Fruit fly (Drosophila melanogaster) whole organism, prepupa: ENCODE measurements around the gene CG14322.
A peak's percentile ranks its signal among the peaks of the same experiment; 100 is the strongest.

ENCODE experiments used
- Blimp-1 ChIP-seq: fragments of 200-800 bp; sonication (Bioruptor generic); optimal IDR thresholded peaks from 3 replicates; lab custom pipeline; 2017; ENCODE audit warnings: missing biosample characterization, missing genetic modification characterization, mild to moderate bottlenecking, moderate library complexity, missing genetic modification reagents
- CG11294 ChIP-seq: fragments of 200-800 bp; sonication (Bioruptor generic); IDR thresholded peaks from 2 replicates; pipeline ENCODE4 v1.3.6; 2022; ENCODE audit warnings: missing biosample characterization, missing genetic modification characterization
- CG15336 ChIP-seq: fragments of 200-800 bp; sonication (Bioruptor generic); IDR thresholded peaks from 2 replicates; pipeline ENCODE4 v1.3.6; 2022; ENCODE audit warnings: missing biosample characterization, missing genetic modification characterization
- CG1621 ChIP-seq: fragments of 200-800 bp; sonication (Bioruptor generic); optimal IDR thresholded peaks from 3 replicates; lab custom pipeline; 2018; ENCODE audit warnings: missing biosample characterization, mild to moderate bottlenecking, missing genetic modification characterization
- CG16779 ChIP-seq: fragments of 200-800 bp; sonication (Bioruptor generic); optimal IDR thresholded peaks from 3 replicates; lab custom pipeline; 2017; ENCODE audit warnings: missing biosample characterization, mild to moderate bottlenecking, missing genetic modification characterization
- CG31627 ChIP-seq: fragments of 200-800 bp; sonication (Bioruptor generic); optimal IDR thresholded peaks from 3 replicates; lab custom pipeline; 2016; ENCODE audit warnings: missing biosample characterization, missing genetic modification characterization
- CG32006 ChIP-seq: fragments of 200-800 bp; sonication (Bioruptor generic); optimal IDR thresholded peaks from 3 replicates; lab custom pipeline; 2017; ENCODE audit warnings: missing biosample characterization, mild to moderate bottlenecking, missing genetic modification characterization
- CG34406 ChIP-seq: fragments of 200-800 bp; sonication (Bioruptor generic); optimal IDR thresholded peaks from 3 replicates; lab custom pipeline; 2016; ENCODE audit warnings: missing biosample characterization, missing genetic modification characterization
- CG3919 ChIP-seq: fragments of 200-800 bp; sonication (Bioruptor generic); optimal IDR thresholded peaks from 3 replicates; lab custom pipeline; 2016; ENCODE audit warnings: missing biosample characterization, missing genetic modification characterization
- CG4318 ChIP-seq: fragments of 200-800 bp; sonication (Bioruptor generic); optimal IDR thresholded peaks from 3 replicates; lab custom pipeline; 2017; ENCODE audit warnings: missing biosample characterization, mild to moderate bottlenecking, missing genetic modification characterization
- CG6792 ChIP-seq: fragments of 200-800 bp; sonication (Bioruptor generic); optimal IDR thresholded peaks from 3 replicates; lab custom pipeline; 2016; ENCODE audit warnings: missing biosample characterization, missing genetic modification characterization
- CG6808 ChIP-seq: fragments of 200-800 bp; sonication (Bioruptor generic); optimal IDR thresholded peaks from 3 replicates; lab custom pipeline; 2017; ENCODE audit warnings: missing biosample characterization, missing genetic modification characterization, mild to moderate bottlenecking, moderate library complexity, missing genetic modification reagents
- CG6854 ChIP-seq: fragments of 200-800 bp; sonication (Bioruptor generic); optimal IDR thresholded peaks from 2 replicates; lab custom pipeline; 2017; ENCODE audit warnings: missing biosample characterization, mild to moderate bottlenecking, missing genetic modification characterization
- CG8119 ChIP-seq: fragments of 200-800 bp; sonication (Bioruptor generic); IDR thresholded peaks from 3 replicates; pipeline ENCODE4 v1.3.6; 2022; ENCODE audit warnings: missing biosample characterization, missing genetic modification characterization
- CG8319 ChIP-seq: fragments of 200-800 bp; sonication (Bioruptor generic); optimal IDR thresholded peaks from 3 replicates; lab custom pipeline; 2016; ENCODE audit warnings: missing biosample characterization, missing genetic modification characterization
- Eip75B ChIP-seq: fragments of 200-800 bp; sonication (Bioruptor generic); optimal IDR thresholded peaks from 3 replicates; lab custom pipeline; 2016; ENCODE audit warnings: missing biosample characterization, missing genetic modification characterization
- Eip78C ChIP-seq: fragments of 200-800 bp; sonication (Bioruptor generic); peaks from one replicate; lab custom pipeline; 2016; ENCODE audit warnings: missing biosample characterization, missing genetic modification characterization
- Ets96B ChIP-seq: fragments of 200-800 bp; optimal IDR thresholded peaks from 2 replicates; lab custom pipeline; 2019; ENCODE audit warnings: missing biosample characterization, mild to moderate bottlenecking, missing genetic modification characterization, moderate library complexity
- Gug ChIP-seq: fragments of 200-800 bp; sonication (Bioruptor generic); IDR thresholded peaks from 2 replicates; pipeline ENCODE4 v1.3.6; 2022; ENCODE audit warnings: missing biosample characterization, missing genetic modification characterization
- Hr38 ChIP-seq: sonication (Bioruptor generic); optimal IDR thresholded peaks from 2 replicates; lab custom pipeline; 2016; ENCODE audit warnings: missing biosample characterization, missing genetic modification characterization
- Hr4 ChIP-seq: fragments of 200-800 bp; sonication (Bioruptor generic); optimal IDR thresholded peaks from 3 replicates; lab custom pipeline; 2016; ENCODE audit warnings: missing biosample characterization, missing genetic modification characterization
- OdsH ChIP-seq: fragments of 200-800 bp; sonication (Bioruptor generic); optimal IDR thresholded peaks from 3 replicates; lab custom pipeline; 2016; ENCODE audit warnings: missing biosample characterization, missing genetic modification characterization
- Smox ChIP-seq: fragments of 200-800 bp; sonication (Bioruptor generic); optimal IDR thresholded peaks from 3 replicates; lab custom pipeline; 2016; ENCODE audit warnings: missing biosample characterization, missing genetic modification characterization
- Sox102F ChIP-seq: fragments of 200-800 bp; sonication (Bioruptor generic); optimal IDR thresholded peaks from 2 replicates; lab custom pipeline; 2016; ENCODE audit warnings: missing biosample characterization, mild to moderate bottlenecking, missing genetic modification characterization
- Sox15 ChIP-seq: fragments of 200-800 bp; sonication (Bioruptor generic); optimal IDR thresholded peaks from 3 replicates; lab custom pipeline; 2016; ENCODE audit warnings: missing biosample characterization, missing genetic modification characterization
- achi ChIP-seq: fragments of 200-800 bp; sonication (Bioruptor generic); optimal IDR thresholded peaks from 3 replicates; lab custom pipeline; 2016; ENCODE audit warnings: missing biosample characterization, missing genetic modification characterization
- acj6 ChIP-seq: fragments of 200-800 bp; sonication (Bioruptor generic); optimal IDR thresholded peaks from 3 replicates; lab custom pipeline; 2016; ENCODE audit warnings: missing biosample characterization, missing genetic modification characterization
- dac ChIP-seq: fragments of 200-800 bp; sonication (Bioruptor generic); optimal IDR thresholded peaks from 2 replicates; lab custom pipeline; 2017; ENCODE audit warnings: missing biosample characterization, mild to moderate bottlenecking, missing genetic modification characterization
- dsx ChIP-seq: fragments of 200-800 bp; optimal IDR thresholded peaks from 3 replicates; lab custom pipeline; 2019; ENCODE audit warnings: missing biosample characterization, mild to moderate bottlenecking, missing genetic modification characterization, moderate library complexity; ENCODE audit not compliant: poor library complexity, severe bottlenecking
- eg ChIP-seq: fragments of 200-800 bp; sonication (Bioruptor generic); IDR thresholded peaks from 3 replicates; pipeline ENCODE4 v1.3.6; 2022; ENCODE audit warnings: missing biosample characterization, missing genetic modification characterization
- esn ChIP-seq: fragments of 200-800 bp; sonication (Bioruptor generic); optimal IDR thresholded peaks from 2 replicates; lab custom pipeline; 2016; ENCODE audit warnings: missing biosample characterization, mild to moderate bottlenecking, missing genetic modification characterization, moderate library complexity
- fd59A ChIP-seq: fragments of 200-800 bp; sonication (Bioruptor generic); optimal IDR thresholded peaks from 2 replicates; lab custom pipeline; 2017; ENCODE audit warnings: missing biosample characterization, mild to moderate bottlenecking, missing genetic modification characterization, missing genetic modification reagents
- fkh ChIP-seq: fragments of 200-800 bp; sonication (Bioruptor generic); optimal IDR thresholded peaks from 3 replicates; lab custom pipeline; 2017; ENCODE audit warnings: missing biosample characterization, mild to moderate bottlenecking, missing genetic modification characterization, moderate library complexity
- lz ChIP-seq: fragments of 200-800 bp; sonication (Bioruptor generic); optimal IDR thresholded peaks from 3 replicates; lab custom pipeline; 2016; ENCODE audit warnings: missing biosample characterization, missing genetic modification characterization
- net ChIP-seq: fragments of 200-800 bp; sonication (Bioruptor generic); optimal IDR thresholded peaks from 3 replicates; lab custom pipeline; 2016; ENCODE audit warnings: missing biosample characterization, missing genetic modification characterization
- salr ChIP-seq, 2 experiments: fragments of 200-800 bp; sonication (Bioruptor generic); optimal IDR thresholded peaks; 3 replicates each; lab custom pipeline; 2016 to 2018; ENCODE audit warnings: missing biosample characterization in 2 of 2, missing genetic modification characterization in 2 of 2, mild to moderate bottlenecking in 1 of 2
- ss ChIP-seq, 2 experiments: fragments of 200-800 bp; sonication (Bioruptor generic); optimal IDR thresholded peaks; 2 replicates in 1 of 2; 3 replicates in 1 of 2; lab custom pipeline; 2017 to 2018; ENCODE audit warnings: mild to moderate bottlenecking in 2 of 2, missing biosample characterization in 2 of 2, missing genetic modification characterization in 2 of 2, moderate library complexity in 1 of 2
- svp ChIP-seq: fragments of 200-800 bp; sonication (Bioruptor generic); peaks from one replicate; lab custom pipeline; 2016; ENCODE audit warnings: missing biosample characterization, missing genetic modification characterization
- topi ChIP-seq: fragments of 200-800 bp; sonication (Bioruptor generic); optimal IDR thresholded peaks from 3 replicates; lab custom pipeline; 2016; ENCODE audit warnings: missing biosample characterization, missing genetic modification characterization
- vri ChIP-seq: fragments of 200-800 bp; sonication (Bioruptor generic); optimal IDR thresholded peaks from 3 replicates; lab custom pipeline; 2016; ENCODE audit warnings: missing biosample characterization, mild to moderate bottlenecking, missing genetic modification characterization

CG14322 gene

dm6 chr3R:17701971-17702845 is 54.7 kb downstream of the CG14322 start (continued):
- peak; percentile 90 for TF ChIP-seq svp (GFP tag; lab: Kevin White, UChicago)
- peak; percentile 69 for TF ChIP-seq CG6792 (GFP tag; lab: Kevin White, UChicago)
- TF ChIP-seq CG15336 (GFP tag; lab: Robert Waterston, UW) = peak; percentile 47; the same call in 1 of the 2 replicates
- peak; percentile 34 for TF ChIP-seq CG4318
- TF ChIP-seq Hr38 (GFP tag; lab: Kevin White, UChicago) = no peak
- TF ChIP-seq OdsH (GFP tag; lab: Kevin White, UChicago) = peak; percentile 86
- peak; percentile 70 for TF ChIP-seq Sox102F (GFP tag; lab: Kevin White, UChicago)
- TF ChIP-seq dac (GFP tag; lab: Kevin White, UChicago) = no peak
- TF ChIP-seq CG3919 = peak; percentile 49
- TF ChIP-seq achi (GFP tag; lab: Kevin White, UChicago) = peak; percentile 74
- TF ChIP-seq CG8119 (GFP tag; lab: Robert Waterston, UW) = peak; percentile 74
- peak; percentile 5 for TF ChIP-seq Blimp-1 (GFP tag; lab: Kevin White, UChicago)
- peak; percentile 83 for TF ChIP-seq Ets96B
- peak; percentile 66 for TF ChIP-seq CG8319
- peak; percentile 84 for TF ChIP-seq Eip75B (GFP tag; lab: Kevin White, UChicago)
- no peak for TF ChIP-seq fkh (GFP tag; lab: Kevin White, UChicago)
- TF ChIP-seq CG11294 (GFP tag; lab: Robert Waterston, UW) = peak; percentile 35; the same call in 1 of the 2 replicates
- TF ChIP-seq CG31627 (GFP tag; lab: Kevin White, UChicago) = peak; percentile 75
- TF ChIP-seq vri (GFP tag; lab: Kevin White, UChicago) = peak; percentile 15
- peak; percentile 87 for TF ChIP-seq acj6 (GFP tag; lab: Kevin White, UChicago)
- peak; percentile 54 to 84 for TF ChIP-seq ss (GFP tag; optimal IDR thresholded peaks at IDR 0.05; lab: Kevin White, UChicago)
- TF ChIP-seq salr (GFP tag; optimal IDR thresholded peaks at IDR 0.05; lab: Kevin White, UChicago) = peak; percentile 68 to 69
- peak; percentile 34 for TF ChIP-seq CG16779 (tag; lab: Kevin White, UChicago)
- TF ChIP-seq CG34406 (GFP tag; lab: Kevin White, UChicago) = peak; percentile 77
- peak; percentile 77 for TF ChIP-seq CG1621 (tag; lab: Kevin White, UChicago)
- peak; percentile 81 for TF ChIP-seq CG32006
- TF ChIP-seq CG6808 (GFP tag; lab: Kevin White, UChicago) = peak; percentile 65
- peak; percentile 73 for TF ChIP-seq Smox (GFP tag; lab: Kevin White, UChicago)
- TF ChIP-seq fd59A = peak; percentile 91
- TF ChIP-seq esn (GFP tag; lab: Kevin White, UChicago) = peak; percentile 76
- peak; percentile 95 for TF ChIP-seq Eip78C (GFP tag; lab: Kevin White, UChicago)
- TF ChIP-seq Sox15 = peak; percentile 73
- peak; percentile 63 for TF ChIP-seq dsx
- peak; percentile 66 for TF ChIP-seq CG6854
- TF ChIP-seq Gug (GFP tag; lab: Robert Waterston, UW) = no peak
- TF ChIP-seq lz (GFP tag; lab: Kevin White, UChicago) = peak; percentile 75
- TF ChIP-seq Hr4 (GFP tag; lab: Kevin White, UChicago) = peak; percentile 62
- TF ChIP-seq topi (GFP tag; lab: Kevin White, UChicago) = peak; percentile 55
- TF ChIP-seq eg (GFP tag; lab: Robert Waterston, UW) = peak; percentile 53; the same call in 1 of the 3 replicates
- TF ChIP-seq net (GFP tag; lab: Kevin White, UChicago) = peak; percentile 59
